Worm (Caenorhabditis elegans) whole organism, dauer: ENCODE data around the gene srx-73.

Source experiments
- unc-62 ChIP-seq: sonication (generic microtip); optimal IDR thresholded peaks from 2 replicates; lab custom pipeline; 2017; ENCODE audit warnings: missing biosample characterization, missing genetic modification reagents, missing genetic modification characterization

Gene srx-73

DNA sequence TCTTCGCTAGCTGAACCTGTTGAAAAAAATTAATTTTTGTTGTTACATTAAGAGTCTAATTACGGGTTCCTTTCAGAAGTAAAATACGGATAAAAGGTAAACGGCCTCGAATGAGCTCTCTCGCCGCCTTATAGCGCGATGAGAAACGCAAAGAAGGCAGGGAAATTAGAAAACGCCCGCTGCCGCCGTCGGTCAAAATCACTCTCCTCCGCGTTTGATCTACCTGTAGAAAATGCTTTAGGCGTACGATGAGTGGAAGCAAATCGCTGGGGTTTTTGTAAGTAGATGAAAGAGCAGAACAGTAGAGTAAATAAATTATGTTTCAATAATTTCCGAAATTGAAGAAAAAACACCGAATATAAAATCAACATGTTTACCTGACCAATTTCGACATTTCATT lies 28.4 kb downstream of the srx-73 start:
- no peak for TF ChIP-seq unc-62 (GFP tag; lab: Kevin White, UChicago)

DNA sequence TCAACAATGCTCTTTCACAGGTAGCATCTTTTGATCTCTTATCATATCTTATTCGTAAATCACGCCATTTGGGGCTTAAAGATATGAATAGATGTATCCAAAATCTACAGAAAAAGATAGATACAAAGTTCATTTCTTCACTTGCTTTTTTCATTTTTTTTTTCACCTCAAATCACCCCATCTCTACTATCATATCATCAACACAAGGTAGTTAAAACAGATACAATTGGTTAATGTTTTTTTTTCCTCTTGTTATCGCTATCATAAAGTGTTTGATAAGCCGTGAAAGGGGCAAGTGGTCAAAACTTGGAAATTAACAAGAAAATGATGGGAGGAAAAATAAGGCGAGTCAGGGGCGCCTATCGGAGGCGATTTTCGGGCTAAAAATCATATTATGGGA lies 35.3 kb downstream of the srx-73 start:
- TF ChIP-seq unc-62 (GFP tag; lab: Kevin White, UChicago) = no peak

DNA sequence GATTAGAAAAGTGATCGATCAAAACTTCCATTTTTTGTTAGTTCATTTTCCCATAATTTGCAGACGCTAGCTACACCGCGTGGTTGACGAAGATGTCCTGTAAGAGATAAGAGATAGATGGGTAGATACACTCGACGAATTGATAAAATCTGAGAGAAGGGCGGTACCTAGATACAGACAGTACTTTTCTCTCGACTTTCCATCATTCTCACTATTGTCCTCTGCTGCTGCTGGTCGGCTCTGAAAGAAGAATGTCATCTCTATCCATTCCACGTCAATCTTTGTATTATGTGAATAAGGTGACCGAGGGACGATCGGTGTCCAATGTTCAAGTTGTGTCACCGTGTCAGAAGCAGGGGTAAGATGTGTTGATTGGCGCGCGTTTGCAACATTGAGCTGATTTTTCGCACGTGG lies 37.0 kb downstream of the srx-73 start, which contains the start of gene pmt-2:
pmt-2 (plus strand) TSS at position 64 of the 414 bp plus-strand sequence.
- TF ChIP-seq unc-62 (GFP tag; lab: Kevin White, UChicago) = no peak

DNA sequence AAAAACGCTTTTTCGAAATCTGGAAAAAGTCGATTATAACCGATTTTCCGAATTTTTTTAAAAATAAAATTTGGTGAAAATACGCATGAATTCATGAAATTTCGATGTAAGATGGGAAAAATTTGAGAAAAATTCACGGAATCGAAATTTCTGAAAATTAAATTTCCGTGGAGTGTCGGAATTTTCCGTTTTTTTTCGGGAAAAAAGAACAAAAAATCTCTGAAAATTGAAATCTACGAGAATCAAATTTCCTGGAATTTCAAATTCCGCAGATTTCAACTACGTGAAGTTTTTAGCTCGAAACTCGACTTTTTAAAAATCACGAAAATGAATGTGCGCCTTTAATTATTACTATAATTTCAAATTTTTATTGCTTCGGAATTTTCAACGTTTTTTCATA lies 39.2 kb downstream of the srx-73 start:
- TF ChIP-seq unc-62 (GFP tag; lab: Kevin White, UChicago) = no peak

DNA sequence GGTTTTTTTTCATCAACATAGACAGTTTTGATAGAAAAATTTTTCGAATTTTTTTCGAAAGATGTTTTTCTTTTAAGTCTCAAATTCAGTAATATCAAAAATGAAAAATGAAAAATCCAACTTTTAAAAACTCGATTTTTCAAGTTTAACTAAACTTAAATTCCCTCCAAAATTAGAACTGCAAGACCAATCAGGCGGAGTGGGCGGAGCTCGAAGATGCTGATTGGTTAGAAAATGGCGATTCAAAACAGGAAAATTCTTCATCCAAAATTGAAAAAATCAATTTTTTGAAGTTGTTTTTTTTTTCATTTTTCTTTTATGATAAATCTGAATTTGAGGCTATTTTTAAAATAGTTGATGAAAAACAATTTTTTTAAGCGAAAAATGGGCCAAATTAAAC lies 40.8 kb downstream of the srx-73 start:
- TF ChIP-seq unc-62 (GFP tag; lab: Kevin White, UChicago) = no peak

DNA sequence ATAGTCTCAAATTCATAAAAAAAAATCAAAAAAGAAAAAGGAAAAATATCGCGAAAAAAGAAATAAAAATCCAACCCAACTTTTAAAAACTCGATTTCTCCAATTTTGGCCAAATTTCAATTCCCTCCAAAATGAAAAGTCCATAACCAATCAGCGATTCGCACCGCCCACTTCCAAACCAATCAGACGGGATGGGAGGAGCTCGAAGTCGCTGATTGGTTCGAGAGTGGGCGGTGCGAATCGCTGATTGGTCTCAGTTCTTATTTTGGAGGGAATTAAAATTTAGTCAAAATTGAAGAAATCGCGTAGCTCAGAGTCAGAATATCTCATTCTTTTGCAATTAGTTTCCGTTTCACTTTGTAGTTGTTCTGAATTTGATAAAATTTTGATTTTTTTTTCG lies 42.0 kb downstream of the srx-73 start:
- TF ChIP-seq unc-62 (GFP tag; lab: Kevin White, UChicago) = no peak

DNA sequence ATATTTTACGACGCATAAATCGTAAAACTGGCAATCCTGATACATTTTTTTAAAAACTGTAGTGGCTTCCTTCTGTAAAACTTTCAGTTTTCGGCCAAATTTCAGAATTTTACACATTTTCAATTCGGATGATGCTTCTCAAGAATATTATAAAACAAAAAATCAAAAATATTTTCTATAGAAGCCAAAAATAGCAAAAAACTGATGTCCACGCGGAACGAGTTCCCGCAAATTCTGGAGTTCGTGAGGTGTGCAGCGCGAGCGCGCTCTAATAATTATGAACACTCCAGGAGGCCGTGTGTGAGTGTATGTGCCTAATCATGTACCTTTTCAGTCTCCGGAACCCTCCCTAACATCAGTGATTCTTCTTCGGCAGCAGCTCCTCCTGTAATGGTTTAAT lies 48.3 kb downstream of the srx-73 start, which contains the start of gene sumv-2:
sumv-2 (plus strand) TSS at position 301 of the 400 bp plus-strand sequence.
- no peak for TF ChIP-seq unc-62 (GFP tag; lab: Kevin White, UChicago)

DNA sequence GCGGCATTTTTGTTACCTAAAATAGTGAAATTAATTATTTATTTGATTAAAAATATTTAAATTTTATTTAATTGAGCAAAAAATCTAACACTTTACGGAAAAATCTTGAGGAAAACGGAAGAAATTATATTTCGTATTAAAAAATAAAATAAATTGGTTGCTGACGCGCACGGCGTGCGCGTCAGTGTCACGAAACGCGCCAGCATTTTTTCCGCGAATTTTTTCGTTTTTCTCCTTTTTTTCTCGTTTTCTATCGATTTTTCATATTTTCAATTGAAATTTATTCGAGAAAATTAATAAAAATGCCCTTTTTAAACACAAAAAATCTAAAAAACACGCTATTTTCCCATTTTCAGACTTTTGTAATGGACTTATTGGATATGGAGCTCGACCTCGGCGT lies 49.7 kb downstream of the srx-73 start, which contains the start of the genes Y61A9LA.10 and F54D11.4:
Y61A9LA.10 (minus strand) TSS at position 16 of the 400 bp plus-strand sequence.
F54D11.4 (plus strand) TSS at position 350 of the 400 bp plus-strand sequence.
- TF ChIP-seq unc-62 (GFP tag; lab: Kevin White, UChicago) = no peak
